Worm (Caenorhabditis elegans): Measurements from ENCODE around the gene nhr-184.

nhr-184 gene

DNA sequence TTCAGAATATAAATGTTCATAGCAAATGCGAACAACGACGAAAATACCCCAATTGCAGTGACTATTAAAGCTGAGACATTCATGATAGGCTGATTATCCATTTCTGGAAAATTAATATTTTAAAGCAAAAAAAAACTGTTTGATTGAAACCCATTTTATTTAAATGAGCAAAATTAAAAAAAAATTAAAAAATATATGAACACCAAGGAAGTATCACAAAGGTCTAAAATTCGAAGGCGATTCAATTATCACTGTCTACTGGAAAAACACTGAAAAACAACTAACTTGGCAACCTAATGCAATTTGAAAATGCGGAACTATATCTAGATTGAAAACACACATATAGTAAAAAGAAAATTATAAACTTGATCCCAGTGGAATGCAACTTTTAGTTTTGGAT lies 23.2 kb downstream of the nhr-184 start, which contains the start of gene srbc-42:
srbc-42 (minus strand) TSS at position 101 of the 400 bp plus-strand sequence.
- TF ChIP-seq jun-1 (tag; optimal IDR thresholded peaks at IDR 0.05) (no peak), ceh-82 (tag; optimal IDR thresholded peaks at IDR 0.05) (no peak), eor-1 (tag; optimal IDR thresholded peaks at IDR 0.05) (no peak), unc-62 (GFP tag; optimal IDR thresholded peaks at IDR 0.05) (no peak), R02D3.7 (tag; optimal IDR thresholded peaks at IDR 0.05) (no peak)

DNA sequence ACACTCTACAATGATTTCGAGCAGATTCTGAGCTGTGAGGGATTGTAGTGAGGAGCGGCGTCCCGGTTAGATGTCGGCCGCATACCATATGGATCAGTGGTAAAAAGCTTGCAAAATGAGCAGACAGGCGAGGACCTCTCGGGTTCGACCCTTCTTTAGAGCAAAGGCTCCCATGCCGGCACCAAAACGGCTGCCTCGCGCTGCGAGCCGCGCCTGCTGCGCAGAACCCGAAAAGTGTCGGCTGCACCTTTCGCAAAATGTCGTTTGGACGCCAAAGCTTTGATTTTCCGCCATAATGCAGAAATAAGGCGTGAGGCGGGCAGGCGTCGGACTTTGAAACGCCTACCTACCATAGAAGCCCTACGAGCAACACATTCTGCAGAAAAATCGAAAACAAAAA lies 23.9 kb downstream of the nhr-184 start:
- no peak for TF ChIP-seq ceh-28 (tag; optimal IDR thresholded peaks at IDR 0.05)
- TF ChIP-seq nhr-77 (tag; optimal IDR thresholded peaks at IDR 0.05), result no peak
- no peak for TF ChIP-seq ZK546.5 (tag; optimal IDR thresholded peaks at IDR 0.05)
- TF ChIP-seq elt-2 (tag; optimal IDR thresholded peaks at IDR 0.05), result no peak
- TF ChIP-seq hmg-11 (tag; optimal IDR thresholded peaks at IDR 0.05), result no peak
- no peak for TF ChIP-seq nhr-76 (tag; optimal IDR thresholded peaks at IDR 0.05)

DNA sequence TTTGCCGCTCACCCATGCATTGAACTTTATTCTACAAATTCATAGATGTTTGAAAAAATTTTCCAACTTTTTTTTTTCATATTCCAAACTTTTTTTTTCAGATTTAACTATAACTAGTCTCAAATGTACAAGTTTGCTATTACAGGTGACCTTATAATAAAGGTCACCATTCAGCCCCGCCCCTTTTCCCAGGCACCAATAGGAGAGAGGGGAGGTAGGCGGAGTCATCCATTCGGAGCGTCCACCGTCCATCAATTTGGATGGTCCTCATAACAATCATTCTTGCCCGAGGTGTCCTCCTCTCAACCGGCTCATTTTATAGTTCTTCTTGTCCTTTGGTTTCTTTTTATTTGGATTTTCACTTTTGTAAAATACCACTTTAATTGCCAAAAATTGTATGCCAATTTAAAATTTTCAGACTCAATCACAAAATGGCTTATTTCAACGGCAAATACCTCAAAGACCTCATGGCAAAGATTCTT lies 26.4 kb downstream of the nhr-184 start, which contains the start of gene Y5H2B.3:
Y5H2B.3 (plus strand) TSS at position 432 of the 482 bp plus-strand sequence.
- TF ChIP-seq nfya-1 (tag; optimal IDR thresholded peaks at IDR 0.05; ENCODE audit: insufficient read depth) (peak; percentile 68), mml-1 (tag; optimal IDR thresholded peaks at IDR 0.05) (no peak)

DNA sequence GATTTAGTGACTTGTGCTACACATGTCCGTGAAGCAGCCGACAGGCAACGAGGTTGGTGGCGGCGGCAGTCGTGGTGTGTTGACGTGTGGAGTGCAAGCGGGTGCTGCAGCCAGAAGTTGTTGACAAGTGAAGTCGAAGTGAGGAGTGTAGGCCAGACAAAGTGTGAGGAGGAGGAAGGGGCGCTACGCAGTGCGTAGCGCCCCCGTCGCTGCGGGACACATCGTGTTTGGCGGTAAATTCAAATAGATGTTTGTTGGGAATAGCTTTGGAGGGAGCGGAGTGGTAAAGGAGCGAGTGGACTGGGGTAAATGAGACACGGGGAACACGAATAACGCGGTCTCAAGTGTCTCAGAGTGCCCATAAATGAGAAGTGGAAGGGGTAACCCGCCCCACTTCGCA lies 28.8 kb downstream of the nhr-184 start:
- TF ChIP-seq nhr-28 (tag; optimal IDR thresholded peaks at IDR 0.05), result no peak
- no peak for TF ChIP-seq ama-1 (optimal IDR thresholded peaks at IDR 0.05)
- no peak for TF ChIP-seq ZK546.5 (tag; optimal IDR thresholded peaks at IDR 0.05)
- no peak for TF ChIP-seq mdl-1 (tag; optimal IDR thresholded peaks at IDR 0.05)
- no peak for TF ChIP-seq egl-27 (tag; optimal IDR thresholded peaks at IDR 0.05)
- no peak for TF ChIP-seq snpc-4 (tag; optimal IDR thresholded peaks at IDR 0.05)
- TF ChIP-seq sea-2 (GFP tag; optimal IDR thresholded peaks at IDR 0.05), result no peak
- no peak for TF ChIP-seq pha-4 (tag; optimal IDR thresholded peaks at IDR 0.05)
- no peak for TF ChIP-seq fos-1 (tag; optimal IDR thresholded peaks at IDR 0.05)
- no peak for TF ChIP-seq ztf-4 (tag; optimal IDR thresholded peaks at IDR 0.05)
- TF ChIP-seq nhr-23 (tag; optimal IDR thresholded peaks at IDR 0.05), result no peak
- no peak for TF ChIP-seq fkh-10 (GFP tag; optimal IDR thresholded peaks at IDR 0.05)
- no peak for TF ChIP-seq nhr-76 (tag; optimal IDR thresholded peaks at IDR 0.05)

DNA sequence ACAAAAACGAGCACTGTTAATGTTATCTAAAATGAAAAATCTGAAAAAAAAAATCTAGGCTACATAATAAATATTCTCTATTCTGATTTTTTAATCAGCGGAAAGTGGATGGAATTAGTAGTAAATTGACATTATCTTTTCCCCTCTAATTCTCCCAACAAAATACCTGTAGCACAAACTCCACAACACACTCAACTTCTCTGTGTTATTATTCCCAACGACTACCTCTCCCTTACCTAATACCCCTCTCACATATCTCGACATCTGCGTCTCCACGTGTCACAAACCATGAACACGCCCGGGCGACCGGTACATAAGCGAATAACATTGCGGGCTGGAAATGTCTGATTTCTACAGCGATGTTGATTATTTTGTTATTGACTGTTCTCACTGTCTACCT lies 31.1 kb downstream of the nhr-184 start, which contains the start of gene cyp-33C2:
cyp-33C2 (plus strand) TSS at position 327 of the 400 bp plus-strand sequence.
- TF ChIP-seq elt-2 (tag; optimal IDR thresholded peaks at IDR 0.05) (no peak), nhr-11 (tag; optimal IDR thresholded peaks at IDR 0.05) (no peak), skn-1 (tag; optimal IDR thresholded peaks at IDR 0.05) (no peak), nhr-12 (tag; optimal IDR thresholded peaks at IDR 0.05) (no peak), egl-5 (tag; optimal IDR thresholded peaks at IDR 0.05) (no peak), nhr-76 (tag; optimal IDR thresholded peaks at IDR 0.05) (no peak), elt-1 (tag; optimal IDR thresholded peaks at IDR 0.05) (no peak), ceh-9 (tag; optimal IDR thresholded peaks at IDR 0.05) (no peak), tbx-2 (tag; optimal IDR thresholded peaks at IDR 0.05) (no peak), nhr-25 (tag; optimal IDR thresholded peaks at IDR 0.05) (no peak), ZK546.5 (tag; optimal IDR thresholded peaks at IDR 0.05) (no peak), nhr-237 (tag; optimal IDR thresholded peaks at IDR 0.05) (no peak), jun-1 (tag; optimal IDR thresholded peaks at IDR 0.05) (no peak), ceh-16 (tag; optimal IDR thresholded peaks at IDR 0.05) (no peak)

DNA sequence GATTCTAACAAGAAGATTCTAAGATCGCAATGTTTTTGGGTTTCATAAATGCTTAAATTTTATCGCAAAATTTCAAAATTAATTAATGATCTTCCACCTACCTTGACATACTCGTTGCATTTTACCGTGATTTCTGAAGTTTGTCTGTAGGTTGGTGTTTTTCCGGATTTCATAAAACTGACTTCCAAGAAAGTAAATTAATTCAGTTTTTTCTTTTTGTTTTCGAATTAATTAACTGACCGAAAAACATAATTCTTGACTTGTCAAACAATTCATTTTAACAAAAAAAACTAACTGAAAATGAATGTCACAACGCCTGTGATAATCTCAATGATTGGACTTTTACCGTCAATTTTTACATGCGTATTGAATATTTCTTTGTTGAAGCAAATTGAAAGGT lies 32.5 kb downstream of the nhr-184 start, which contains the start of gene srbc-16:
srbc-16 (plus strand) TSS at position 301 of the 400 bp plus-strand sequence.
- TF ChIP-seq egl-27 (tag; optimal IDR thresholded peaks at IDR 0.05) (no peak), elt-3 (tag; optimal IDR thresholded peaks at IDR 0.05) (no peak), nhr-43 (tag; optimal IDR thresholded peaks at IDR 0.05; ENCODE audit: poor library complexity, severe bottlenecking) (no peak), tbx-2 (tag; optimal IDR thresholded peaks at IDR 0.05) (no peak), nfya-1 (tag; optimal IDR thresholded peaks at IDR 0.05; ENCODE audit: insufficient read depth) (no peak), nhr-76 (tag; optimal IDR thresholded peaks at IDR 0.05) (no peak), nhr-25 (tag; optimal IDR thresholded peaks at IDR 0.05) (no peak), ZK546.5 (tag; optimal IDR thresholded peaks at IDR 0.05) (no peak), eor-1 (tag; optimal IDR thresholded peaks at IDR 0.05) (no peak), egl-5 (tag; optimal IDR thresholded peaks at IDR 0.05) (no peak), lsy-12 (tag; optimal IDR thresholded peaks at IDR 0.05) (no peak), jun-1 (tag; optimal IDR thresholded peaks at IDR 0.05) (no peak), aly-2 (tag; optimal IDR thresholded peaks at IDR 0.05) (no peak)
